Worm (Caenorhabditis elegans): ENCODE results near the gene F20H11.1.

F20H11.1 gene

DNA sequence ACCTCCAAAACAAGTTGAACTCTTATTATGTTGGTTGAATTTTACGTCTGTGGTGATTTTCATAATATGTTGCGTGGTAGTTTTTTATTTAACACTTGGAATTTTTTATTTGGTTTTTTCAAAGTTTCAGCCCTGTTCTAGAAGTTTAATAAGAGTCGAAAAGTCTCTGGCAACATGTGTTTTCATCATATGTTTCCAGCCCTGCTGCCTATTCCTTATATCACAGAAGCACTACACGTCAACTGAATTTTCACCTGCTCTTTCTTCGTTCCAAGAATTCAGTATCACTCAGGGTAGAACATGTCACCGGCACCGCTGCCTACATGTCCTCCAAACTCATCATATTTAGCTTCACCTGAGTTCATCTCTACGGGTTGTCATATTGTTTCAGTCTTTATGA is 18.5 kb upstream of the F20H11.1 start, which contains the start of gene srh-40:
Gene srh-40 (plus strand): TSS at position 301 of the 400 bp plus-strand sequence.
- no peak for TF ChIP-seq lir-3 (tag; optimal IDR thresholded peaks at IDR 0.05)
- TF ChIP-seq Y48G9A.11 (GFP tag; IDR thresholded peaks at IDR 0.05) = no peak
- no peak for TF ChIP-seq F49E8.2 (tag; optimal IDR thresholded peaks at IDR 0.05; ENCODE audit: borderline replicate concordance)
- TF ChIP-seq skn-1 (tag; optimal IDR thresholded peaks at IDR 0.05) = no peak
- no peak for TF ChIP-seq tra-1 (GFP tag; IDR thresholded peaks at IDR 0.05)

ce11 chrIII:6608101-6608672 is 16.2 kb upstream of the F20H11.1 start, which contains the start of the genes mdh-2 and F20H11.4:
Gene mdh-2, minus strand, starts transcription at chrIII:6608106.
Gene F20H11.4, plus strand, starts transcription at chrIII:6608622.
- TF ChIP-seq mes-2 (tag; optimal IDR thresholded peaks at IDR 0.05; ENCODE audit: poor library complexity, severe bottlenecking) (peak; percentile 87), T26A8.4 (GFP tag; IDR thresholded peaks at IDR 0.05) (no peak), hif-1 (tag; optimal IDR thresholded peaks at IDR 0.05) (peak in 1 of 2 experiments; percentile 48), dmd-8 (GFP tag; IDR thresholded peaks at IDR 0.05) (no peak), lin-13 (GFP tag; optimal IDR thresholded peaks at IDR 0.05) (peak; percentile 75), nhr-11 (tag; optimal IDR thresholded peaks at IDR 0.05) (peak; percentile 34), jun-1 (tag; optimal IDR thresholded peaks at IDR 0.05) (no peak), nhr-102 (tag; optimal IDR thresholded peaks at IDR 0.05) (peak; percentile 12), ztf-11 (tag; optimal IDR thresholded peaks at IDR 0.05) (no peak), lsy-2 (tag; optimal IDR thresholded peaks at IDR 0.05) (peak; percentile 45 to 88), mxl-3 (GFP tag; optimal IDR thresholded peaks at IDR 0.05) (peak; percentile 18), mxl-2 (GFP tag; conservative IDR thresholded peaks at IDR 0.05) (no peak), dmd-6 (GFP tag; IDR thresholded peaks at IDR 0.05) (peak; percentile 28; the same call in 1 of the 2 replicates), ceh-20 (GFP tag; IDR thresholded peaks at IDR 0.05) (no peak), hlh-30 (tag; optimal IDR thresholded peaks at IDR 0.05; ENCODE audit: insufficient read depth) (peak; percentile 93), aha-1 (tag) (peak; percentile 69), F26F4.8 (GFP tag; conservative IDR thresholded peaks at IDR 0.05) (no peak), lin-29 (GFP tag; IDR thresholded peaks at IDR 0.05) (no peak), dve-1 (tag; optimal IDR thresholded peaks at IDR 0.05; ENCODE audit: insufficient read depth) (peak; percentile 84), pha-4 (GFP tag; IDR thresholded peaks at IDR 0.05) (peak; percentile 37; the same call in 1 of the 2 replicates), pha-4 (tag; optimal IDR thresholded peaks at IDR 0.05) (no peak), vab-7 (GFP tag; IDR thresholded peaks at IDR 0.05) (no peak), dmd-9 (GFP tag; IDR thresholded peaks at IDR 0.05) (no peak), nhr-25 (tag; optimal IDR thresholded peaks at IDR 0.05; ENCODE audit: borderline replicate concordance, insufficient read depth) (peak; percentile 36), nhr-6 (tag; optimal IDR thresholded peaks at IDR 0.05) (peak; percentile 59), unc-130 (GFP tag; optimal IDR thresholded peaks at IDR 0.05) (peak; percentile 55), unc-62 (GFP tag; optimal IDR thresholded peaks at IDR 0.05 in 1 of 2) (no peak), unc-62 (tag; optimal IDR thresholded peaks at IDR 0.05) (no peak), rbr-2 (tag; optimal IDR thresholded peaks at IDR 0.05) (peak; percentile 47), daf-19 (GFP tag; conservative IDR thresholded peaks at IDR 0.05) (no peak), aly-2 (tag; optimal IDR thresholded peaks at IDR 0.05) (no peak), dpl-1 (GFP tag; optimal IDR thresholded peaks at IDR 0.05) (peak; percentile 95), daf-8 (GFP tag; IDR thresholded peaks at IDR 0.05) (no peak), daf-16 (GFP tag; optimal IDR thresholded peaks at IDR 0.05) (no peak), daf-16 (tag; optimal IDR thresholded peaks at IDR 0.05) (peak; percentile 42), daf-12 (tag; optimal IDR thresholded peaks at IDR 0.05) (no peak), Y75B8A.6 (GFP tag; IDR thresholded peaks at IDR 0.05) (no peak), egl-27 (tag; optimal IDR thresholded peaks at IDR 0.05) (no peak), mep-1 (tag; optimal IDR thresholded peaks at IDR 0.05) (peak; percentile 87), spr-3 (GFP tag; optimal IDR thresholded peaks at IDR 0.05) (no peak), fkh-10 (GFP tag; optimal IDR thresholded peaks at IDR 0.05) (peak; percentile 13), nhr-76 (tag; optimal IDR thresholded peaks at IDR 0.05) (no peak), egl-43 (GFP tag; IDR thresholded peaks at IDR 0.05) (no peak), ZK546.5 (tag; optimal IDR thresholded peaks at IDR 0.05) (peak in 1 of 2 experiments; percentile 9), nhr-10 (tag; optimal IDR thresholded peaks at IDR 0.05) (no peak)
